1 fruit fly cellular context compared by ENCODE assay signal in the genomic region with DNA sequence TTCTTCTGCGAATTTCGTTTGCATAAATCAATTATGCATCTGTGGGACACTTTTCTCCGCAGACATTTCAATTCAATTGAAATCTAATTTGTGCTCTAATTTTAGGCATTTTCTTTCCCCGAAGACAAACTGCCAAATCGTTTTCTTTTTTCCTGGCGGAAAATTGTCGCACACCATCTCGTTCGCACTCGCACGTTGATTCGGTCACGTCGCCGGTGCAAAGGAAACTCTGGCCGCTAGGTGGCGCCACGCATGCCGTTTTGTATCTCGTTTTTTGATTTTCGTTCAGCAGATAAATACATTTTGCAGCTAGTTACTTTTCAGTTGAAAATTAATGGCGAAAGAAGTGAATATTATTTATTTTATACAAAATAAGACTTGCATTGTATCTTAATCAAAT.
TF ChIP-seq lines count a peak whose summit lies in the region.

No protein-coding gene starts in this region.

TF ChIP-seq in whole organism, embryonic, 481 proteins besides CTCF, POLR2A, EP300 and RAD21 (continued from another document):
- TF ChIP-seq Myb (GFP tag; optimal IDR thresholded peaks at IDR 0.05; lab: Kevin White, UChicago) = no peak
TF ChIP-seq in whole organism, embryonic: peak in this region for 66.
